Fruit fly (Drosophila melanogaster): Measurements from ENCODE around the gene CG7573.

The CG7573 gene

dm6 chr3L:11309743-11310518, 1.6 kb upstream of the CG7573 start (continued):
- TF ChIP-seq Fer1 (GFP tag; optimal IDR thresholded peaks at IDR 0.05) (no peak), trem (tag; optimal IDR thresholded peaks at IDR 0.05) (no peak), sqz (GFP tag; optimal IDR thresholded peaks at IDR 0.05) (no peak), CG12769 (tag; optimal IDR thresholded peaks at IDR 0.05) (no peak), pros (GFP tag; optimal IDR thresholded peaks at IDR 0.05) (no peak), CG2199 (GFP tag; IDR thresholded peaks at IDR 0.05) (no peak), CG42726 (GFP tag; IDR thresholded peaks at IDR 0.05; ENCODE audit: partially characterized antibody) (no peak), Awh (GFP tag; IDR thresholded peaks at IDR 0.05) (peak; percentile 42; the same call in 1 of the 2 replicates), Lhr (GFP tag; optimal IDR thresholded peaks at IDR 0.05) (no peak), CG15601 (tag; optimal IDR thresholded peaks at IDR 0.05) (peak; percentile 7), CG14965 (GFP tag; optimal IDR thresholded peaks at IDR 0.05; ENCODE audit: borderline replicate concordance) (no peak), Usf (GFP tag; optimal IDR thresholded peaks at IDR 0.05) (no peak), pan (optimal IDR thresholded peaks at IDR 0.05) (no peak), pan (GFP tag; optimal IDR thresholded peaks at IDR 0.05 in 1 of 2, IDR thresholded peaks at IDR 0.05 in 1 of 2) (no peak), wor (GFP tag; IDR thresholded peaks at IDR 0.05) (no peak), Six4 (GFP tag; optimal IDR thresholded peaks at IDR 0.05) (peak; percentile 36), CG3995 (GFP tag; optimal IDR thresholded peaks at IDR 0.05) (no peak), Hmx (GFP tag; optimal IDR thresholded peaks at IDR 0.05) (no peak), CG2202 (tag; optimal IDR thresholded peaks at IDR 0.05) (no peak), CG6813 (GFP tag; optimal IDR thresholded peaks at IDR 0.05) (peak; percentile 19), CG1024 (GFP tag; IDR thresholded peaks at IDR 0.05) (no peak), CG14860 (GFP tag; IDR thresholded peaks at IDR 0.05; ENCODE audit: partially characterized antibody) (no peak), NK7.1 (GFP tag; optimal IDR thresholded peaks at IDR 0.05) (no peak), onecut (GFP tag; IDR thresholded peaks at IDR 0.05) (no peak), CG13296 (GFP tag; optimal IDR thresholded peaks at IDR 0.05) (no peak), org-1 (GFP tag; optimal IDR thresholded peaks at IDR 0.05) (no peak), CG18476 (GFP tag; optimal IDR thresholded peaks at IDR 0.05) (no peak), ato (GFP tag; IDR thresholded peaks at IDR 0.05; ENCODE audit: partially characterized antibody) (no peak), CG5245 (GFP tag; optimal IDR thresholded peaks at IDR 0.05) (no peak), CG2712 (tag; optimal IDR thresholded peaks at IDR 0.05) (peak; percentile 58), CG8089 (GFP tag; optimal IDR thresholded peaks at IDR 0.05) (no peak), wek (GFP tag; optimal IDR thresholded peaks at IDR 0.05) (no peak), CG32772 (GFP tag; IDR thresholded peaks at IDR 0.05) (no peak), Fer2 (tag; optimal IDR thresholded peaks at IDR 0.05) (no peak), lov (optimal IDR thresholded peaks at IDR 0.05) (no peak), lov (GFP tag; IDR thresholded peaks at IDR 0.05) (no peak), Ravus (GFP tag; IDR thresholded peaks at IDR 0.05) (no peak), peb (GFP tag; IDR thresholded peaks at IDR 0.05) (no peak), CG11723 (GFP tag; optimal IDR thresholded peaks at IDR 0.05) (no peak), Sry-δ (GFP tag; optimal IDR thresholded peaks at IDR 0.05) (no peak), Doc3 (GFP tag; IDR thresholded peaks at IDR 0.05; ENCODE audit: partially characterized antibody) (no peak), Hand (GFP tag; optimal IDR thresholded peaks at IDR 0.05) (no peak), slbo (GFP tag; IDR thresholded peaks at IDR 0.05) (no peak), CG30020 (tag; optimal IDR thresholded peaks at IDR 0.05) (no peak), grau (tag; optimal IDR thresholded peaks at IDR 0.05) (peak; percentile 50), amos (GFP tag; IDR thresholded peaks at IDR 0.05; ENCODE audit: partially characterized antibody) (no peak; the same call in 1 of the 2 replicates), Rx (GFP tag; IDR thresholded peaks at IDR 0.05) (no peak), bsh (GFP tag; optimal IDR thresholded peaks at IDR 0.05) (peak in 1 of 2 experiments; percentile 62), gsb (GFP tag; IDR thresholded peaks at IDR 0.05) (no peak)

Data from whole organism, embryonic.